Worm (Caenorhabditis elegans): ENCODE measurements around the gene T03D8.6.

DNA sequence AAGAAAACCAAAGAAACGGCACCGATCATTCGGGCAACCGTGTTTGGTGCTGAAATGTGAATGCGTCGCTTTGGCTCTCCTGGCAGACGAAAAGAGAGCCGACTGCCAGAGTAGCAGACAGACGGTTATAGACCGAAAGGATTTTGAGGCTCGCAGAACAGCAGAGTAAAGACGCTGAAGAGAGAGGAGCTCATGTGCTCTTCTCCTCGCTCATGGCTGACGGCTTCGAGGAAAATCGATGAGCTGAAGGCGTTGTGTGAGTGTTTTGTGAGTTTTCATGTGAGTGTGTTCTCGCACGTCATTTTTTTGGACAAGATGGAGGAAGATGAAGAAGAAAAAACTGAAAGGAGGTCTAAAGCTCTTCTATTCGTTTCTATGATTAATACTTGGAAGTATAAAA lies 8.7 kb upstream of the T03D8.6 start, which contains the start of gene sbt-1:
- TF ChIP-seq cog-1 (tag; optimal IDR thresholded peaks at IDR 0.05): no peak
- no peak for TF ChIP-seq klf-2 (GFP tag; conservative IDR thresholded peaks at IDR 0.05)
- peak; percentile 32; the same call in 1 of the 2 replicates for TF ChIP-seq T22C8.4 (GFP tag; IDR thresholded peaks at IDR 0.05)
- TF ChIP-seq ztf-29 (GFP tag; IDR thresholded peaks at IDR 0.05): no peak
- TF ChIP-seq ref-1 (GFP tag; conservative IDR thresholded peaks at IDR 0.05): no peak
- TF ChIP-seq med-1 (GFP tag; optimal IDR thresholded peaks at IDR 0.05; ENCODE audit: insufficient read depth): no peak
- TF ChIP-seq flt-1 (GFP tag; IDR thresholded peaks at IDR 0.05): 0 out of 2 replicates have a peak, but pooled peaks have one; percentile 4
